Fruit fly (Drosophila melanogaster) Kc167 (cell line): Measurements from ENCODE around the gene Nup358.

Source experiments
- Myc ChIP-seq: fragments of >200 bp; optimal IDR thresholded peaks from 2 replicates; lab custom pipeline; 2017; ENCODE audit warnings: missing external identifiers
- Sin3A ChIP-seq: fragments of >200 bp; optimal IDR thresholded peaks from 2 replicates; lab custom pipeline; 2018; ENCODE audit warnings: missing external identifiers
- h ChIP-seq: fragments of >200 bp; optimal IDR thresholded peaks from 3 replicates; lab custom pipeline; 2018; ENCODE audit warnings: missing external identifiers
- insv ChIP-seq: fragments of >200 bp; optimal IDR thresholded peaks from 3 replicates; lab custom pipeline; 2018; ENCODE audit warnings: missing external identifiers
- psq ChIP-seq: fragments of >200 bp; optimal IDR thresholded peaks from 2 replicates; lab custom pipeline; 2017; ENCODE audit warnings: missing external identifiers
- ttk ChIP-seq: sonication (Bioruptor generic); optimal IDR thresholded peaks from 2 replicates; lab custom pipeline; 2017; ENCODE audit warnings: missing external identifiers

Nup358 gene

dm6 chr3R:25262322-25262761 lies 13.2 kb downstream of the Nup358 start, which contains the start of the genes Kdsr and CG11858:
Gene Kdsr (minus strand): TSS chr3R:25262498.
Gene CG11858 (plus strand): TSS chr3R:25262741.
- TF ChIP-seq Sin3A (lab: Kevin White, UChicago), result no peak
- no peak for TF ChIP-seq psq (lab: Kevin White, UChicago)
- TF ChIP-seq h, result no peak
- TF ChIP-seq Myc (lab: Kevin White, UChicago), result no peak
- no peak for TF ChIP-seq ttk
- TF ChIP-seq insv, result no peak

dm6 chr3R:25265589-25266201 lies 16.5 kb downstream of the Nup358 start, which contains the start of the genes GlnRS and RIOK2:
Gene GlnRS (minus strand): TSS chr3R:25265721.
Gene RIOK2 (plus strand): TSS chr3R:25265844.
- TF ChIP-seq Sin3A (lab: Kevin White, UChicago) (no peak), Myc (lab: Kevin White, UChicago) (no peak), psq (lab: Kevin White, UChicago) (no peak), ttk (no peak), insv (no peak), h (no peak)

dm6 chr3R:25266751-25267150 lies 17.6 kb downstream of the Nup358 start:
- no peak for TF ChIP-seq psq (lab: Kevin White, UChicago)
- TF ChIP-seq Myc (lab: Kevin White, UChicago), result no peak

- TF ChIP-seq h, result no peak
- TF ChIP-seq insv, result no peak
- no peak for TF ChIP-seq Myc (lab: Kevin White, UChicago)
- no peak for TF ChIP-seq ttk
- TF ChIP-seq Sin3A (lab: Kevin White, UChicago), result no peak
- no peak for TF ChIP-seq psq (lab: Kevin White, UChicago)
Observed at dm6 chr3R:25269909-25270308, 20.8 kb downstream of the Nup358 start, which contains the start of the genes CG11889 and CG11891. Gene CG11889 (plus strand): TSS chr3R:25270209. Gene CG11891 (plus strand): TSS chr3R:25270209.

- TF ChIP-seq insv (no peak), Myc (lab: Kevin White, UChicago) (no peak)
Observed at dm6 chr3R:25273537-25273936, 24.4 kb downstream of the Nup358 start, which contains the start of gene CG11878. Gene CG11878 (plus strand): TSS chr3R:25273837.

dm6 chr3R:25275276-25275675 lies 26.1 kb downstream of the Nup358 start:
- TF ChIP-seq Myc (lab: Kevin White, UChicago), result no peak
- TF ChIP-seq ttk, result no peak
- TF ChIP-seq psq (lab: Kevin White, UChicago), result no peak
- no peak for TF ChIP-seq Sin3A (lab: Kevin White, UChicago)
- TF ChIP-seq insv, result no peak
- no peak for TF ChIP-seq h

- TF ChIP-seq Sin3A (lab: Kevin White, UChicago), result no peak
- no peak for TF ChIP-seq psq (lab: Kevin White, UChicago)
- no peak for TF ChIP-seq Myc (lab: Kevin White, UChicago)
- no peak for TF ChIP-seq ttk
- TF ChIP-seq h, result no peak
- TF ChIP-seq insv, result no peak
Observed at dm6 chr3R:25277112-25277511, 28.0 kb downstream of the Nup358 start, which contains the start of gene CG10513. Gene CG10513 (minus strand): TSS chr3R:25277212.

- TF ChIP-seq Sin3A (lab: Kevin White, UChicago) (no peak), psq (lab: Kevin White, UChicago) (no peak), h (no peak), Myc (lab: Kevin White, UChicago) (no peak), insv (no peak), ttk (no peak)
Observed at dm6 chr3R:25279796-25280350, 30.7 kb downstream of the Nup358 start, which contains the start of gene CG10514. Gene CG10514 (minus strand): TSS chr3R:25279846.

dm6 chr3R:25281165-25281564 lies 32.0 kb downstream of the Nup358 start, which contains the start of gene CG11892:
Gene CG11892 (plus strand): TSS chr3R:25281548.
- no peak for TF ChIP-seq Sin3A (lab: Kevin White, UChicago)
- TF ChIP-seq psq (lab: Kevin White, UChicago), result no peak
- no peak for TF ChIP-seq h

- TF ChIP-seq ttk (no peak), h (no peak), Myc (lab: Kevin White, UChicago) (no peak), Sin3A (lab: Kevin White, UChicago) (no peak), psq (lab: Kevin White, UChicago) (no peak), insv (no peak)
Observed at dm6 chr3R:25283209-25283670, 34.1 kb downstream of the Nup358 start, which contains the start of gene CG31300. Gene CG31300 (plus strand): TSS chr3R:25283620.

dm6 chr3R:25285173-25285572 lies 36.0 kb downstream of the Nup358 start, which contains the start of gene CG31104:
Gene CG31104 (plus strand): TSS chr3R:25285473.
- TF ChIP-seq Sin3A (lab: Kevin White, UChicago) (no peak), h (no peak), insv (no peak), Myc (lab: Kevin White, UChicago) (no peak), psq (lab: Kevin White, UChicago) (no peak), ttk (no peak)

dm6 chr3R:25287128-25287527 lies 38.0 kb downstream of the Nup358 start, which contains the start of gene CG13658:
Gene CG13658 (plus strand): TSS chr3R:25287474.
- TF ChIP-seq Myc (lab: Kevin White, UChicago) (no peak), psq (lab: Kevin White, UChicago) (no peak)

dm6 chr3R:25289589-25289988 lies 40.4 kb downstream of the Nup358 start, which contains the start of gene CG11893:
Gene CG11893 (plus strand): TSS chr3R:25289889.
- no peak for TF ChIP-seq psq (lab: Kevin White, UChicago)
- TF ChIP-seq insv, result no peak
- TF ChIP-seq ttk, result no peak
- TF ChIP-seq Sin3A (lab: Kevin White, UChicago), result no peak
- TF ChIP-seq Myc (lab: Kevin White, UChicago), result no peak
- TF ChIP-seq h, result no peak
